Fruit fly (Drosophila melanogaster) Kc167 (cell line): ENCODE measurements around the gene IntS12.

Experiments used
- Myc ChIP-seq: fragments of >200 bp; optimal IDR thresholded peaks from 2 replicates; lab custom pipeline; 2017; ENCODE audit warnings: missing external identifiers
- Sin3A ChIP-seq: fragments of >200 bp; optimal IDR thresholded peaks from 2 replicates; lab custom pipeline; 2018; ENCODE audit warnings: missing external identifiers
- h ChIP-seq: fragments of >200 bp; optimal IDR thresholded peaks from 3 replicates; lab custom pipeline; 2018; ENCODE audit warnings: missing external identifiers
- insv ChIP-seq: fragments of >200 bp; optimal IDR thresholded peaks from 3 replicates; lab custom pipeline; 2018; ENCODE audit warnings: missing external identifiers
- psq ChIP-seq: fragments of >200 bp; optimal IDR thresholded peaks from 2 replicates; lab custom pipeline; 2017; ENCODE audit warnings: missing external identifiers
- ttk ChIP-seq: sonication (Bioruptor generic); optimal IDR thresholded peaks from 2 replicates; lab custom pipeline; 2017; ENCODE audit warnings: missing external identifiers

IntS12 gene

DNA sequence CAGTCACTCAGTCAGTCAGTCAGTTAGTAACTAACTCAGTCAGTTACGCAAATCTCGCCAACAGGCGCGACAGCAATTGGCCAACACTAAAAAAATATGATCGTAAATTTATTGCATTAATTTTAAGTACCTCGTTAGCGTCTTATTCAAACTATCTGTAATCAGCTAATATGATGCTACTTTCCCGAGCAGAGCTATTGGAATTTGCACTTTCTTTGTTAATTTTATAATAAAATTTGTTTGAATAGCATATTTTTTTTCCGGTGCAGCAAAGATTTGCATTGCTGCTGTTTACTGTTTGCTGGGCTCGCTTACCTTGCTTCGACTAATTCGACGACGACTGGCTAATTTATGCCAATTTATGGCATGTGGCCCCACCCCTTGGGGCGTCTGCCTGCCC lies 26.9 kb downstream of the IntS12 start:
- TF ChIP-seq insv (lab: Kevin White, UChicago) (no peak), h (lab: Kevin White, UChicago) (no peak), psq (lab: Kevin White, UChicago) (no peak), ttk (lab: Kevin White, UChicago) (no peak), Myc (lab: Kevin White, UChicago) (no peak), Sin3A (lab: Kevin White, UChicago) (no peak)

DNA sequence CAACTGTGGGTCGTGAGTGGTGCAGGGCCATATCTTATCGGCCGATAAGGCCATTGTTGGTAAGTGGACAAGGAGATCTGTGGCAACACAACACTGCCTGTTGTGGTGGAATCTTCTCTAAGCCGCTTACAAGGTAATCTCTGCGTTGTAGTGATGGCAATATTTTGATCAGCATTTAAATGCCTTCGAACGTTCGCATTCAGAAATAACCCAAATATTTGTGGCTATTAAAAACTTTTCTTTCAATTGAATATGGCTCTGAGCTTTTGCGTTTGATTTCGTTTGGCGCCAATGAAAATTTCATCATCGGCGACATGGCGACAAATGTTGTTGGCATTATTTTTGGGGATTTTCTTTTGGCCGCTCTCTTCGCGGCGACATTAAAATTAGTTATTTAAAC lies 27.3 kb downstream of the IntS12 start:
- TF ChIP-seq Sin3A (lab: Kevin White, UChicago) = no peak
- no peak for TF ChIP-seq h (lab: Kevin White, UChicago)
- no peak for TF ChIP-seq psq (lab: Kevin White, UChicago)
- TF ChIP-seq Myc (lab: Kevin White, UChicago) = no peak
- no peak for TF ChIP-seq ttk (lab: Kevin White, UChicago)
- no peak for TF ChIP-seq insv (lab: Kevin White, UChicago)

DNA sequence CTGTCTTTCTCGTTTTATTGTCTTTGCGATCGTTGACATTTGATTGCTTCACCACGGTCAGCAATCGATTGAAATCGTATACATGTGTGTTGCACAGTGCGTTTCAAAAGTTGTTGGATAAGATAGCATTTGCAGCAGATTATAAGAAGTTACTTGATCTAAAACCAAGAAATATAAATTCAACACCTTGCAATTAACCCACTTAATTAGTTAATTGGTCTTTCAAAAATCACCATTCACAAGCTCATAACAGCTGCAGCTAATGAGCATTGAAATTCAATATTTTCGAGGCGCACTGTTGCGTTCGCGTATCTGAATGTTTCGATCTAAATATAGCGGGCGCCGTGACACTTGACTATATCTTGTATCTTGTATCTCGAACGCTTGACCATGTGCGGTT lies 29.6 kb downstream of the IntS12 start:
- TF ChIP-seq psq (lab: Kevin White, UChicago) = no peak
- TF ChIP-seq h (lab: Kevin White, UChicago) = no peak
- TF ChIP-seq Sin3A (lab: Kevin White, UChicago) = no peak
- no peak for TF ChIP-seq ttk (lab: Kevin White, UChicago)
- no peak for TF ChIP-seq insv (lab: Kevin White, UChicago)
- TF ChIP-seq Myc (lab: Kevin White, UChicago) = no peak

DNA sequence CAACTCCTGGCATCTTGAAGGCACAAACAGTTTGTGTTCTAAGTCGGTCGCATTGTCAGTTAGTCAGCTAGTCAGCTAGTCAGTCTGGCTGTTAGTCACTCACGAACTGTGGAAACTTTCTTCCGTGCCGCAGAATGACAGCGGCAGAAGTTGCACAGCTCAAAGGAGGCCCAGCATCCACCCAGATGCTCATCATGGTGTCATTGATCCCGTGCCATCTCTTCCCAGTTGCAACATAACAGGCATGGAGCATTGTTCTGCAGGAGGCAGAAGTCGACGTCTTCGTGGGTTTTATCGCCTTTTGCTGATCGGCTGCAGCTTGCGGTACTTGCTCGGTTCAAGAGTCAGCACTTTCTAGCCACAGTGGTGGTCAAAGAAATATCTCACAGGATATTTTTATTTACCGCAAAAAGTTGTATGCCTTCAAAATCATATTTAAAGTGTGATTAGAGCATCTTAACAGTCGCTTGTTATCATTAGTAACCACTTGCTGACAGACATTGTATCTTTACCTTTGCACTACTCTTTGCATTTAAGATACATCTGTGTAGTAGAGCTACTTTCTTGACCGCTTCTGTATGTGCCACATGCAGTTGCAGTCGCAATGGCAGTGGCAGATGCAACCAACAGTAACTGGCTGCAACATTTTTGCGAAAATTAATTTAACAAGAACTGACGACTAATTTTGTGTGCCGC lies 30.6 kb downstream of the IntS12 start:
- TF ChIP-seq h (lab: Kevin White, UChicago) = no peak
- no peak for TF ChIP-seq Myc (lab: Kevin White, UChicago)
- TF ChIP-seq Sin3A (lab: Kevin White, UChicago) = no peak

DNA sequence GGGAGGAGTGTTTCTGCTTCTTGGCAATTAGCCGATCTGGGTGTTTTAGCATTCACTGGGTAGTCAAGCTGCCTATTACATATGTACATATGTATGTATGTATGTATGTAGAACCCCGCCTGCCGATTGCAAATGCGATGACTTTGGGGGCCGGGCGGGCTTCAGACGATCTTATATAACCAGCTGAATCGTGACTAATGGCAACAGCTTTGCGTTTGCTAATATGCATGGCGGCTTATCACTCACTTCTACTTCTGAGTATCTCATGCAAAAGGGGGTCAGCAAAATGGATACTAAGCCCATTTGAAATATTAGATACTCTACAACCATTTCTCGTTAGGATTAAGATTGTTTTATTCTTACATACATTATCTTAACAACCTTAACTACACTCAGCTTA lies 33.1 kb downstream of the IntS12 start:
- TF ChIP-seq Sin3A (lab: Kevin White, UChicago) = no peak
- no peak for TF ChIP-seq Myc (lab: Kevin White, UChicago)
- TF ChIP-seq ttk (lab: Kevin White, UChicago) = no peak
- no peak for TF ChIP-seq psq (lab: Kevin White, UChicago)
- no peak for TF ChIP-seq insv (lab: Kevin White, UChicago)
- no peak for TF ChIP-seq h (lab: Kevin White, UChicago)

DNA sequence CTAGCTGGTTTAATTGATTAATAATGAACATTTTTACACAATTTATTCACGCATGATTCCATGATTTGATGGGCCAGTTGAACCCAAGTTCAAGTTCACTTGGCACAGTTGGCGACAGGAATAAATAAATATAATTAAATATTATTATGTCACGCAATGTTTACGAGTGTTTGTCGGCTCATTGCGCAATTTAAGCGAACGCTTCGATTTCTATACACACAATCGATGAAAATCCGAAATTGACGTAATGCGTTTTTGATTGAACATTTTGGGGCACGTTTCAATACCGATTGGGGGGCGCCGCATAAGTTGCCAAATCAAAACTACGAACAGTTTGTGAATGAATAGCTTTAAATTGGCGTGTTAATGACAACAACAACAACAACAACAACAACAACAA lies 34.1 kb downstream of the IntS12 start:
- TF ChIP-seq insv (lab: Kevin White, UChicago) (no peak), Myc (lab: Kevin White, UChicago) (no peak), psq (lab: Kevin White, UChicago) (no peak), h (lab: Kevin White, UChicago) (no peak), Sin3A (lab: Kevin White, UChicago) (no peak), ttk (lab: Kevin White, UChicago) (no peak)

DNA sequence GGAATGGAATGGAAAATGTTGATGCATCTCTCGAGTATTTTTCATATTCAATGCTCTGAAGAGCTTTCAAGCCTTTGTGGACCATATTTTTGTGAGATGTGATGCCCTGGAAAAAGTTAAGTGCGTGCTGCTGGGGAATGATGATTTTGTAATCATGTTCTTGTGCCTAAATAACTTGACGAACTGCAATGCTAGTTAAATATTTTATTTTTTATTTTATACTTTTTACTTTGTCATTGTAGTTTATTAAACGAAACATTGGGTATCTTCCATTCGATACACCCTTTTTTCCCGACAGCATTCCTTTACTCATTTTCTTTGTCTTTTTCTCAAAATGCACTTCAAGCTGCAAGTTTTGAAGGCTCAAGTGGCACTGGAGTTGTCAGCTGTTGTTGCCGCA lies 36.8 kb downstream of the IntS12 start:
- TF ChIP-seq psq (lab: Kevin White, UChicago) = no peak
- TF ChIP-seq ttk (lab: Kevin White, UChicago) = no peak
- no peak for TF ChIP-seq Myc (lab: Kevin White, UChicago)
- no peak for TF ChIP-seq insv (lab: Kevin White, UChicago)
- TF ChIP-seq Sin3A (lab: Kevin White, UChicago) = no peak
- TF ChIP-seq h (lab: Kevin White, UChicago) = no peak

DNA sequence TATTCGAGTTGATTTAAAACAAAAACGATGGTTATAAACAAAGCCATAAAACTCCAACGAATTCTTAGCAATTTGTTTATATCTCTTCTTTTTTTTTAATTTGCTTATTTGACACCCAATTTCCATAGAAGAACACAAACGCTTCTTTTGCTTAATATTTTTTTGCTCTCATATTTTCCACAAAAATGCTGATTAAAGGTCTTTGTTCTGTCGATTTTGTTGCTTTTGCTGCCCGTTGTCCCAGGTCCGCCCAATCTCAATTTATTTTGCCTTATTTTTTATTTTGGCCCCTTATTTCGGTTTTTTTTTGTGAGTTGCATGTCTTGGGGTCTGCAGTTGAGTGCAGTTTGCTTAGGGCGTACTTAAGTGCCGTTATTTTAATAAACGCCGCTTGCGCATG lies 42.9 kb downstream of the IntS12 start:
- TF ChIP-seq Sin3A (lab: Kevin White, UChicago) (no peak), psq (lab: Kevin White, UChicago) (no peak), h (lab: Kevin White, UChicago) (no peak)

DNA sequence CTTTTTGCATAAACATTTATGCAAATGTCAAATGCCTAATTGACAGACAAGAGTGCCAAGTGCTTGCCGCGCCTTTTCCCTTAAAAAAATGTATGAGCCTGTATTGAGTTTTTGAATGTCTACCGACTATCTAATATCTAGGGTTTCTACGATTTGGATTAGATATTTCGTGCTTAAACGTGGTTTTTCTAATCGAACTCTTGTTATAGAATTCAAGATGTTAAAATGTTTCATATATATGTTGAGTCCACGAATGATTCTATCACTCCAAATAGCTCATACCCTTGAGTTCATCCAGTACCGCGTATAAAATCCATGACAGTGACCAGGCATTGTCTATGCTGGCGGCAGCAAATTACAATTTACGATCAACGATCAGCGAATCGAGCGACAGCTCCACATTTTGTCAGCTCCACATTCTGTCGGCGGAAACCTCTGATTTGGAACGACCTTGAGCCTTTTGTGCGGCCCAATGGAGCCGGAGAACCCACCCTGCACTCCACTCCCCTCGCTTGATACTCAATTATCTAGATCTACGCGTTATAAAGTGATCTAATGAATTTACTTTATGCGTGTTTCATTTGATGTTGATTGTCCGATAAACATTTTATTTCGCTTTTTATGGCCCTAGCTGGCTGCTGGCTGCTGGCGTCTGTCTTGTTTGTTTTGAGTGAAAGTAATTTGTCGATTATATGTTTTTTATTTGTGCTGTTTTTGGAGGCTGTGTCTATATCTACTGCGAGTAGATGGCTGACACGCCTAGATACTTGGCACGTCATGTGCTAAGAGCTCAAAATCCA lies 43.7 kb downstream of the IntS12 start:
- TF ChIP-seq psq (lab: Kevin White, UChicago) (no peak), Myc (lab: Kevin White, UChicago) (no peak)

DNA sequence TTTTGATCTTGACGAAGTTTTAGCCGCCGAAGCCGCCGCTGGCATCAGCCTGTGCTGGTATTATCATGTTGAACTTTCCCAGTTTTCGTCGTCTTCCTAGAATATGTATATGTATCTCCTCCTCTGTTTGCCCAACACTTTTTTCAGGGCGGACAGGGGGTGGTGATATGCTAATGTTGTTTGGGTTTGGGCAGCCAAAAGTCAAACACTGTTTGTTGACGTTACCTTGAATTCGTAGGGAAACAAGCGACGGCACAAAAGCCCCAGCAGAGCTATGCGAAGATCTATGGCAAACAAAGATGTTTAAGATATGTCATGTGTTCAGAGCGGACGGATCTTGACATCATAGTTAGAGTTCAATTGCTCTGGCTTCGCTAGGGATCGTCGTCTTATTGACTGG lies 45.6 kb downstream of the IntS12 start:
- no peak for TF ChIP-seq h (lab: Kevin White, UChicago)
- TF ChIP-seq Myc (lab: Kevin White, UChicago) = no peak

DNA sequence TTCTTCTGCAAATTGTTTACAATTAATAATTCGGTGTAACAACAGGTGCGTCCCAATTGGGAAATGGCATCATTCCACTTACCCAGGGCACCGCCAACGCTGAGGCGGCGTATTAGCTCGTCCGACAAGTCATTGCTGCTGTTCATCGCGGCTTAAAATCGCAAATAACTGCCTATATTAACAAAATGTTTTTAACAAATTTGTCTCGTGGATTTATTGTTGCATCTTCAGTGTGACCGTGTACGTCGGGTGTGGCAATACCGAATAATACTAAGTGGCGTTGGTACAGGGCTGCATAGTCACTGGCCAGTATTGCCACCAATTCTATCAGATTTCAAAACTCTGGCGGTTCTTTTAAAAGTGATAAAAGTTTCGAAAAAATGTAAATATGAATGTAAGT lies 49.4 kb downstream of the IntS12 start, which contains the start of gene Ets97D:
Ets97D (minus strand) TSS at position 272 of the 400 bp plus-strand sequence.
- TF ChIP-seq h (lab: Kevin White, UChicago) (no peak), Myc (lab: Kevin White, UChicago) (no peak), ttk (lab: Kevin White, UChicago) (no peak), insv (lab: Kevin White, UChicago) (no peak)
